Fruit fly (Drosophila melanogaster) whole organism, embryonic: Measurements from ENCODE around the gene alphaTub84D.

Source experiments
- CG15073 ChIP-seq: fragments of 200-800 bp; sonication (Bioruptor generic); optimal IDR thresholded peaks from 2 replicates; lab custom pipeline; 2016; ENCODE audit warnings: missing biosample characterization, missing genetic modification characterization
- CG3281 ChIP-seq: fragments of 200-800 bp; sonication (Bioruptor generic); optimal IDR thresholded peaks from 3 replicates; lab custom pipeline; 2017; ENCODE audit warnings: missing biosample characterization, mild to moderate bottlenecking, missing genetic modification characterization
- CG9797 ChIP-seq: fragments of 200-800 bp; sonication (Bioruptor generic); optimal IDR thresholded peaks from 3 replicates; lab custom pipeline; 2018; ENCODE audit warnings: missing biosample characterization, mild to moderate bottlenecking, missing genetic modification characterization
- Dll ChIP-seq: fragments of 200-800 bp; sonication (Bioruptor generic); IDR thresholded peaks from 4 replicates; pipeline ENCODE4 v1.3.6; 2022; ENCODE audit warnings: missing biosample characterization, missing genetic modification characterization; ENCODE audit not compliant: partially characterized antibody
- E2f1 ChIP-seq: fragments of 200-800 bp; sonication (Bioruptor generic); IDR thresholded peaks from 2 replicates; pipeline ENCODE4 v1.3.6; 2022; ENCODE audit warnings: missing biosample characterization, missing genetic modification characterization
- H2.0 ChIP-seq: fragments of 200-800 bp; sonication (Bioruptor generic); IDR thresholded peaks from 2 replicates; pipeline ENCODE4 v1.3.6; 2022; ENCODE audit warnings: missing biosample characterization, missing genetic modification characterization
- NC2α ChIP-seq: fragments of 200-800 bp; sonication (Bioruptor generic); optimal IDR thresholded peaks from 2 replicates; lab custom pipeline; 2016; ENCODE audit warnings: missing biosample characterization, missing genetic modification characterization
- crol ChIP-seq: fragments of 200-800 bp; sonication (Bioruptor generic); IDR thresholded peaks from 2 replicates; pipeline ENCODE4 v1.3.6; 2022; ENCODE audit warnings: missing biosample characterization, missing genetic modification characterization
- psq ChIP-seq: fragments of 200-800 bp; sonication (Bioruptor generic); optimal IDR thresholded peaks from 2 replicates; lab custom pipeline; 2017; ENCODE audit warnings: missing biosample characterization, missing genetic modification characterization

dm6 chr3R:7508198-7508837, 22.2 kb upstream of the alphaTub84D start:
- no peak for TF ChIP-seq crol
- TF ChIP-seq CG9797 (GFP tag; lab: Kevin White, UChicago): no peak
- no peak for TF ChIP-seq NC2α
- TF ChIP-seq CG15073: no peak
- TF ChIP-seq E2f1: no peak
- TF ChIP-seq psq (GFP tag; lab: Kevin White, UChicago): no peak
- TF ChIP-seq H2.0: no peak
- no peak for TF ChIP-seq CG3281 (GFP tag; lab: Kevin White, UChicago)
- no peak for TF ChIP-seq Dll (GFP tag; lab: Robert Waterston, UW)
